Fruit fly (Drosophila melanogaster) whole organism, wandering third instar larva: Measurements from ENCODE around the gene Nle.

ENCODE experiments used
- Abd-B ChIP-seq: fragments of >200 bp; optimal IDR thresholded peaks from 2 replicates; lab custom pipeline; 2017; ENCODE audit warnings: missing biosample characterization, missing genetic modification characterization
- CrebA ChIP-seq: fragments of 200-800 bp; sonication (Bioruptor generic); optimal IDR thresholded peaks from 2 replicates; lab custom pipeline; 2016; ENCODE audit warnings: missing biosample characterization, mild to moderate bottlenecking, missing genetic modification characterization, borderline replicate concordance
- Hr78 ChIP-seq: fragments of >200 bp; optimal IDR thresholded peaks from 2 replicates; lab custom pipeline; 2017; ENCODE audit warnings: missing biosample characterization, missing genetic modification characterization
- ey ChIP-seq: fragments of 200-800 bp; sonication (Bioruptor generic); optimal IDR thresholded peaks from 2 replicates; lab custom pipeline; 2016; ENCODE audit warnings: missing biosample characterization, missing genetic modification characterization
- fru ChIP-seq: fragments of 200-800 bp; sonication (Bioruptor generic); optimal IDR thresholded peaks from 3 replicates; lab custom pipeline; 2016; ENCODE audit warnings: missing biosample characterization, mild to moderate bottlenecking, missing genetic modification characterization
- jim ChIP-seq: fragments of 175-275, 200-325 bp; sonication (Bioruptor generic); optimal IDR thresholded peaks from 2 replicates; lab custom pipeline; 2016; ENCODE audit warnings: missing biosample characterization, mild to moderate bottlenecking, missing genetic modification characterization
- usp ChIP-seq: fragments of >200 bp; optimal IDR thresholded peaks from 2 replicates; lab custom pipeline; 2017; ENCODE audit warnings: missing biosample characterization, missing genetic modification characterization
- woc ChIP-seq: sonication (Bioruptor generic); optimal IDR thresholded peaks from 2 replicates; lab custom pipeline; 2016; ENCODE audit warnings: missing biosample characterization, mild to moderate bottlenecking, missing genetic modification characterization

DNA sequence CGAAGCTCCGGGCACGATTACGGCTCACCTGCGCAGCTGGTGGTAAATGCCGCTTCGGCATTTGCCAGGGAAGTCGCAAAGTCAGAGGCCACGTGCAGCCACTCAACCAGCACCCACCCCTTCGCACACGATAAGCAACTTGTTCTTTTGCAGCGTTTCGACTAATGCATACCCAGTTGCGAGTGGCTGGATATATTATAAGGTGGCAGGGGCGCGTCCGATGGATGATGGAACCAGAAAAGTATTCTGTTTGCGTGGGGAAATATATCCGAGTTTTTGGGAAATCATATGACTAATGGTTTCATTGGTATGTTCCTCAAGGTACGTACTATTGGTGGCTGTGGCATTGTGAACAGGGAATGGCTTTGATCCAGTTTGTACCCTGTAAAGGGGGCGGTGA is 18.3 kb downstream of the Nle start:
- TF ChIP-seq woc (GFP tag; lab: Kevin White, UChicago), result no peak
- no peak for TF ChIP-seq Abd-B
- TF ChIP-seq CrebA (GFP tag; lab: Kevin White, UChicago), result no peak
- no peak for TF ChIP-seq Hr78
- no peak for TF ChIP-seq usp
- TF ChIP-seq jim, result no peak
- TF ChIP-seq fru (GFP tag; lab: Kevin White, UChicago), result no peak
- TF ChIP-seq ey (GFP tag; lab: Kevin White, UChicago), result no peak
